Fruit fly (Drosophila melanogaster): ENCODE data around the gene frc.
A peak's percentile ranks its signal among the peaks of the same experiment; 100 is the strongest.

The frc gene

DNA sequence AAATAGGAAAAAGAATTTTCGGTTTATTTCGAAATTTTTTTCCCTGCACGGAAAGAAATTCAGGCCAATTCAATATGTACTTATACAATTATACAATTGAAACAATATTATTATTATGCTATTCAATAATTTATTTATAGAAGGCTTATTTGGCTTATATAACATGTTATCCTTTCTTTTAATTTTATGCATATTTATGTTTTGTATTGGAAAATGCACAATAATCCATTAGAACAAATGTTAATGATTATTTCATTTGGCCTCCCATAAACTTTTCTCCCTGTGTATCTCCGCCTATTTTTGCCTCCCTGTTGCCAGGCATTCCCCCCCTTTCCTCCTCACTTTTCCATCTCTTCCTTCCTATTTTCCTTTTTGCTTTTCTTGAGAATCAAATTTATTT lies 14.9 kb upstream of the frc start (continued):
- TF ChIP-seq caup (GFP tag; optimal IDR thresholded peaks at IDR 0.05; ENCODE audit: severe bottlenecking), result peak; percentile 3
- no peak for TF ChIP-seq luna (GFP tag; optimal IDR thresholded peaks at IDR 0.05)
- TF ChIP-seq cwo (GFP tag; optimal IDR thresholded peaks at IDR 0.05), result peak; percentile 43
- peak; percentile 52 for TF ChIP-seq slbo (GFP tag; IDR thresholded peaks at IDR 0.05)
- no peak for TF ChIP-seq vnd (GFP tag; IDR thresholded peaks at IDR 0.05; ENCODE audit: partially characterized antibody)
- no peak for TF ChIP-seq CG43689 (GFP tag; IDR thresholded peaks at IDR 0.05)
- TF ChIP-seq CG13296 (GFP tag; optimal IDR thresholded peaks at IDR 0.05), result peak; percentile 25
- peak; percentile 38 for TF ChIP-seq CG2120 (GFP tag; optimal IDR thresholded peaks at IDR 0.05)
- TF ChIP-seq CG33213 (GFP tag; optimal IDR thresholded peaks at IDR 0.05), result no peak
- peak; percentile 1 for TF ChIP-seq zf30C (GFP tag; optimal IDR thresholded peaks at IDR 0.05)
- no peak for TF ChIP-seq btn (GFP tag; optimal IDR thresholded peaks at IDR 0.05)
- no peak for TF ChIP-seq ap (GFP tag; IDR thresholded peaks at IDR 0.05)
- TF ChIP-seq Hr51 (GFP tag; optimal IDR thresholded peaks at IDR 0.05), result peak in 1 of 2 experiments; percentile 25
- peak; percentile 53 for TF ChIP-seq Fer1 (GFP tag; optimal IDR thresholded peaks at IDR 0.05)
- TF ChIP-seq B-H2 (GFP tag; optimal IDR thresholded peaks at IDR 0.05), result no peak
- TF ChIP-seq Meics (GFP tag; optimal IDR thresholded peaks at IDR 0.05), result peak; percentile 47
- peak; percentile 47; the same call in 1 of the 2 replicates for TF ChIP-seq Ptx1 (GFP tag; IDR thresholded peaks at IDR 0.05)
- TF ChIP-seq CG17359 (tag; optimal IDR thresholded peaks at IDR 0.05), result peak; percentile 8
- peak; percentile 15 for TF ChIP-seq CG10267 (tag; optimal IDR thresholded peaks at IDR 0.05)
- TF ChIP-seq CG10274 (GFP tag; optimal IDR thresholded peaks at IDR 0.05), result no peak
- peak; percentile 34 for TF ChIP-seq Xbp1 (GFP tag; optimal IDR thresholded peaks at IDR 0.05)
- peak; percentile 45 for TF ChIP-seq CG3281 (GFP tag; optimal IDR thresholded peaks at IDR 0.05)
- peak; percentile 17 for TF ChIP-seq CG17829 (tag; optimal IDR thresholded peaks at IDR 0.05)
- TF ChIP-seq gt (GFP tag; IDR thresholded peaks at IDR 0.05), result no peak
- TF ChIP-seq hkb (optimal IDR thresholded peaks at IDR 0.05), result no peak
- TF ChIP-seq hkb (GFP tag; IDR thresholded peaks at IDR 0.05), result peak; percentile 26; the same call in 1 of the 2 replicates
- peak; percentile 7 for TF ChIP-seq CG10979 (tag; optimal IDR thresholded peaks at IDR 0.05)
- TF ChIP-seq bcd (GFP tag; optimal IDR thresholded peaks at IDR 0.05), result peak; percentile 36
- TF ChIP-seq CG12659 (GFP tag; optimal IDR thresholded peaks at IDR 0.05), result peak; percentile 30
- 0 out of 2 replicates have a peak, but pooled peaks have one; percentile 13 for TF ChIP-seq seq (GFP tag; IDR thresholded peaks at IDR 0.05)
- no peak for TF ChIP-seq CkIIα-i1 (GFP tag; IDR thresholded peaks at IDR 0.05)
- TF ChIP-seq CG9817 (tag; optimal IDR thresholded peaks at IDR 0.05), result no peak
- TF ChIP-seq nerfin-1 (tag; optimal IDR thresholded peaks at IDR 0.05), result no peak
- peak; percentile 17 for TF ChIP-seq CG4424 (GFP tag; optimal IDR thresholded peaks at IDR 0.05)
- peak; percentile 71 for TF ChIP-seq CG2678 (tag; optimal IDR thresholded peaks at IDR 0.05)
- TF ChIP-seq CG7839 (tag; optimal IDR thresholded peaks at IDR 0.05), result peak; percentile 58
- TF ChIP-seq CG8924 (tag; optimal IDR thresholded peaks at IDR 0.05), result peak; percentile 36
- TF ChIP-seq wor (GFP tag; IDR thresholded peaks at IDR 0.05), result no peak
- TF ChIP-seq CG11504 (tag; optimal IDR thresholded peaks at IDR 0.05), result peak; percentile 55
- no peak for TF ChIP-seq Kr (GFP tag; optimal IDR thresholded peaks at IDR 0.05)
- TF ChIP-seq CoRest (tag; optimal IDR thresholded peaks at IDR 0.05), result peak; percentile 38
- TF ChIP-seq chn (GFP tag; optimal IDR thresholded peaks at IDR 0.05), result no peak
- TF ChIP-seq Blimp-1 (GFP tag; optimal IDR thresholded peaks at IDR 0.05), result peak; percentile 7
- no peak for TF ChIP-seq rib (GFP tag; IDR thresholded peaks at IDR 0.05)
- peak; percentile 44 for TF ChIP-seq CG2712 (tag; optimal IDR thresholded peaks at IDR 0.05)
- TF ChIP-seq E2f1 (GFP tag; IDR thresholded peaks at IDR 0.05), result 0 out of 2 replicates have a peak, but pooled peaks have one; percentile 9
- peak; percentile 49 for TF ChIP-seq dmrt99B (tag; optimal IDR thresholded peaks at IDR 0.05)
- peak; percentile 68 for TF ChIP-seq lab (GFP tag; optimal IDR thresholded peaks at IDR 0.05)
- TF ChIP-seq HLH54F (GFP tag; optimal IDR thresholded peaks at IDR 0.05), result no peak
- peak; percentile 33 for TF ChIP-seq sug (tag; optimal IDR thresholded peaks at IDR 0.05)
